Worm (Caenorhabditis elegans) whole organism, L2 larva: Measurements from ENCODE around the gene gop-3.

ENCODE experiments used
- aly-2 ChIP-seq: fragments of 150-350 bp; optimal IDR thresholded peaks from 2 replicates; lab custom pipeline; 2014; ENCODE audit warnings: missing biosample characterization, missing genetic modification characterization
- ama-1 ChIP-seq: fragments of 150-350 bp; optimal IDR thresholded peaks from 2 replicates; lab custom pipeline; 2018; ENCODE audit warnings: inconsistent platforms
- blmp-1 ChIP-seq: sonication (generic microtip); optimal IDR thresholded peaks from 2 replicates; lab custom pipeline; 2017; ENCODE audit warnings: missing genetic modification characterization, mild to moderate bottlenecking, missing compliant biosample characterization, antibody characterized with exemption, moderate library complexity; ENCODE audit not compliant: insufficient read depth
- elt-3 ChIP-seq: sonication (generic microtip); optimal IDR thresholded peaks from 2 replicates; lab custom pipeline; 2017; ENCODE audit warnings: missing biosample characterization, missing genetic modification characterization
- mdl-1 ChIP-seq, 2 experiments: fragments of 150-350 bp in 1 of 2; sonication (generic microtip) in 1 of 2; optimal IDR thresholded peaks; 2 replicates each; lab custom pipeline; 2017; ENCODE audit warnings: missing biosample characterization in 2 of 2, missing genetic modification characterization in 2 of 2

- TF ChIP-seq ama-1 (lab: Kevin White, UChicago), result no peak
- no peak for TF ChIP-seq elt-3 (tag; lab: Kevin White, UChicago)
- TF ChIP-seq blmp-1 (tag; lab: Kevin White, UChicago), result no peak
- no peak for TF ChIP-seq aly-2 (tag; lab: Kevin White, UChicago)
- TF ChIP-seq mdl-1 (tag; optimal IDR thresholded peaks at IDR 0.05; lab: Kevin White, UChicago), result no peak
Observed at ce11 chrIII:5260394-5260793, at the start of gene gop-3.
